Worm (Caenorhabditis elegans) whole organism, mixed stage, embryonic: ENCODE results near the gene Y69E1A.4.

Experiments used
- M03D4.4 ChIP-seq: sonication (generic microtip); optimal IDR thresholded peaks from 2 replicates; lab custom pipeline; 2017; ENCODE audit warnings: mild to moderate bottlenecking, missing genetic modification characterization, missing compliant biosample characterization
- bed-3 ChIP-seq: fragments of 200-800 bp; sonication (Bioruptor generic); optimal IDR thresholded peaks from 3 replicates; lab custom pipeline; 2018; ENCODE audit warnings: mild to moderate bottlenecking, missing genetic modification characterization, moderate library complexity, missing compliant biosample characterization
- blmp-1 ChIP-seq: fragments of 150-350 bp; optimal IDR thresholded peaks from 2 replicates; lab custom pipeline; 2014; ENCODE audit warnings: missing biosample characterization, missing genetic modification characterization
- ceh-39 ChIP-seq: fragments of 150-350 bp; optimal IDR thresholded peaks from 2 replicates; lab custom pipeline; 2014; ENCODE audit warnings: missing biosample characterization, missing genetic modification characterization
- ceh-43 ChIP-seq: fragments of 200-800 bp; sonication (Bioruptor generic); optimal IDR thresholded peaks from 2 replicates; lab custom pipeline; 2018; ENCODE audit warnings: mild to moderate bottlenecking, missing genetic modification characterization, moderate library complexity, missing compliant biosample characterization
- ceh-83 ChIP-seq: fragments of 200-800 bp; sonication (Bioruptor generic); optimal IDR thresholded peaks from 2 replicates; lab custom pipeline; 2018; ENCODE audit warnings: mild to moderate bottlenecking, missing genetic modification characterization, missing compliant biosample characterization
- ces-1 ChIP-seq: fragments of 150-350 bp; optimal IDR thresholded peaks from 2 replicates; lab custom pipeline; 2014; ENCODE audit warnings: missing biosample characterization, missing genetic modification reagents, missing genetic modification characterization
- cnd-1 ChIP-seq: fragments of 200-800 bp; sonication (Bioruptor generic); optimal IDR thresholded peaks from 2 replicates; lab custom pipeline; 2018; ENCODE audit warnings: mild to moderate bottlenecking, missing genetic modification characterization, missing compliant biosample characterization
- drap-1 ChIP-seq: fragments of 200-800 bp; sonication (Bioruptor generic); optimal IDR thresholded peaks from 3 replicates; lab custom pipeline; 2018; ENCODE audit warnings: mild to moderate bottlenecking, missing genetic modification characterization, missing compliant biosample characterization
- elt-1 ChIP-seq: sonication (generic microtip); optimal IDR thresholded peaks from 2 replicates; lab custom pipeline; 2017; ENCODE audit warnings: missing genetic modification characterization, mild to moderate bottlenecking, missing compliant biosample characterization, antibody characterized with exemption, moderate library complexity, borderline replicate concordance; ENCODE audit not compliant: insufficient read depth
- elt-3 ChIP-seq: fragments of 150-350 bp; optimal IDR thresholded peaks from 2 replicates; lab custom pipeline; 2014; ENCODE audit warnings: missing biosample characterization, missing genetic modification characterization
- flh-1 ChIP-seq: fragments of 200-800 bp; sonication (Bioruptor generic); optimal IDR thresholded peaks from 2 replicates; lab custom pipeline; 2018; ENCODE audit warnings: mild to moderate bottlenecking, missing genetic modification characterization, moderate library complexity, missing compliant biosample characterization
- ham-2 ChIP-seq: fragments of 200-800 bp; sonication (Bioruptor generic); optimal IDR thresholded peaks from 2 replicates; lab custom pipeline; 2018; ENCODE audit warnings: mild to moderate bottlenecking, missing genetic modification characterization, missing compliant biosample characterization
- hlh-1 ChIP-seq: fragments of 150-350 bp; optimal IDR thresholded peaks from 2 replicates; lab custom pipeline; 2014; ENCODE audit warnings: missing biosample characterization, missing genetic modification reagents, missing genetic modification characterization
- lin-13 ChIP-seq: fragments of 150-350 bp; optimal IDR thresholded peaks from 2 replicates; lab custom pipeline; 2014; ENCODE audit warnings: missing biosample characterization, missing genetic modification characterization
- lin-32 ChIP-seq: fragments of 200-800 bp; sonication (Bioruptor generic); optimal IDR thresholded peaks from 2 replicates; lab custom pipeline; 2018; ENCODE audit warnings: mild to moderate bottlenecking, missing genetic modification characterization, missing compliant biosample characterization
- lsy-2 ChIP-seq: fragments of 150-350 bp; optimal IDR thresholded peaks from 2 replicates; lab custom pipeline; 2014; ENCODE audit warnings: missing biosample characterization, missing genetic modification characterization
- mab-5 ChIP-seq: fragments of 150-350 bp; optimal IDR thresholded peaks from 2 replicates; lab custom pipeline; 2014; ENCODE audit warnings: missing biosample characterization, missing genetic modification characterization
- mep-1 ChIP-seq: fragments of 150-350 bp; optimal IDR thresholded peaks from 2 replicates; lab custom pipeline; 2017; ENCODE audit warnings: missing biosample characterization, missing genetic modification reagents, missing genetic modification characterization, inconsistent platforms
- mls-2 ChIP-seq: sonication (generic microtip); optimal IDR thresholded peaks from 2 replicates; lab custom pipeline; 2016; ENCODE audit warnings: mild to moderate bottlenecking, missing genetic modification characterization, moderate library complexity, missing compliant biosample characterization
- nhr-12 ChIP-seq: fragments of 150-350 bp; optimal IDR thresholded peaks from 2 replicates; lab custom pipeline; 2014; ENCODE audit warnings: missing biosample characterization, missing genetic modification characterization
- nhr-2 ChIP-seq: fragments of 150-350 bp; optimal IDR thresholded peaks from 2 replicates; lab custom pipeline; 2014; ENCODE audit warnings: missing biosample characterization, missing genetic modification characterization
- nhr-237 ChIP-seq: fragments of 150-350 bp; optimal IDR thresholded peaks from 2 replicates; lab custom pipeline; 2014; ENCODE audit warnings: missing biosample characterization, missing genetic modification characterization
- nhr-28 ChIP-seq: fragments of 150-350 bp; optimal IDR thresholded peaks from 2 replicates; lab custom pipeline; 2014; ENCODE audit warnings: missing biosample characterization, missing genetic modification characterization
- nhr-76 ChIP-seq: sonication (generic microtip); optimal IDR thresholded peaks from 2 replicates; lab custom pipeline; 2017; ENCODE audit warnings: missing biosample characterization, missing genetic modification characterization
- pha-4 ChIP-seq: fragments of 150-350 bp; optimal IDR thresholded peaks from 2 replicates; lab custom pipeline; 2018; ENCODE audit warnings: missing biosample characterization, missing genetic modification reagents, missing genetic modification characterization
- sem-2 ChIP-seq: fragments of 200-800 bp; sonication (Bioruptor generic); optimal IDR thresholded peaks from 2 replicates; lab custom pipeline; 2018; ENCODE audit warnings: mild to moderate bottlenecking, missing genetic modification characterization, missing compliant biosample characterization
- snpc-4 ChIP-seq: fragments of 150-350 bp; optimal IDR thresholded peaks from 2 replicates; lab custom pipeline; 2014; ENCODE audit warnings: missing biosample characterization, missing genetic modification characterization
- sptf-1 ChIP-seq: sonication (generic microtip); optimal IDR thresholded peaks from 2 replicates; lab custom pipeline; 2017; ENCODE audit warnings: mild to moderate bottlenecking, missing genetic modification characterization, moderate library complexity, missing compliant biosample characterization
- tbx-8 ChIP-seq: fragments of 200-800 bp; sonication (Bioruptor generic); optimal IDR thresholded peaks from 2 replicates; lab custom pipeline; 2018; ENCODE audit warnings: mild to moderate bottlenecking, missing genetic modification characterization, moderate library complexity, missing compliant biosample characterization
- unc-120 ChIP-seq: sonication (generic microtip); optimal IDR thresholded peaks from 2 replicates; lab custom pipeline; 2017; ENCODE audit warnings: missing genetic modification characterization, missing compliant biosample characterization; ENCODE audit not compliant: poor library complexity, severe bottlenecking
- unc-39 ChIP-seq: fragments of 150-350 bp; optimal IDR thresholded peaks from 2 replicates; lab custom pipeline; 2014; ENCODE audit warnings: missing biosample characterization, missing genetic modification characterization
- unc-62 ChIP-seq: fragments of 150-350 bp; optimal IDR thresholded peaks from 2 replicates; lab custom pipeline; 2014; ENCODE audit warnings: missing biosample characterization, missing genetic modification reagents, missing genetic modification characterization
- zip-8 ChIP-seq: fragments of 150-350 bp; optimal IDR thresholded peaks from 2 replicates; lab custom pipeline; 2014; ENCODE audit warnings: missing biosample characterization, missing genetic modification characterization
- ztf-11 ChIP-seq: fragments of 150-350 bp; optimal IDR thresholded peaks from 2 replicates; lab custom pipeline; 2014; ENCODE audit warnings: missing biosample characterization, missing genetic modification characterization

Gene Y69E1A.4

DNA sequence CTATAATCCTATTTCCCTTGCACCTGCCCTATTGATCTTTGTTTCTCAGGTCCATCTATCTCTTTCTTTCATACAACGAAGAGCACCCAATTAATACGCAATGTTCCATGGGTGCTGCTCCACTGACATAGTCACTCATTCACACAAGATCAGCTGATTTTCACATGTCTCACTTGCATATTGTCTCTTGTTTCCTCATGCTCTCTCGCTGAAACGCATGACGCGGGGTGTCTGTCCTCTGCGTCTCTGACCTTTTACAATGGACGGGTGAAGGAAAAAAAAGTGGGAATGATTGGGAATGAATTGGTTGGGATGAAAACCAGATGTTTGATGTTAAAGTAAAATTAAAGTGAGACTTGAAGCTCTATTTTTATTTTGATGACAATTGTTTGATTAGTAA is 19.7 kb upstream of the Y69E1A.4 start:
- TF ChIP-seq hlh-1 (peak; percentile 75), ces-1 (GFP tag; lab: Kevin White, UChicago) (peak; percentile 47), sem-2 (no peak), nhr-2 (peak; percentile 40), drap-1 (GFP tag; lab: Kevin White, UChicago) (no peak), sptf-1 (tag; lab: Kevin White, UChicago) (peak; percentile 6), unc-120 (tag; lab: Kevin White, UChicago) (peak; percentile 73), mls-2 (peak; percentile 12), lin-13 (tag; lab: Kevin White, UChicago) (no peak), lsy-2 (peak; percentile 40), unc-62 (GFP tag; lab: Kevin White, UChicago) (peak; percentile 95), cnd-1 (tag; lab: Kevin White, UChicago) (peak; percentile 27)

DNA sequence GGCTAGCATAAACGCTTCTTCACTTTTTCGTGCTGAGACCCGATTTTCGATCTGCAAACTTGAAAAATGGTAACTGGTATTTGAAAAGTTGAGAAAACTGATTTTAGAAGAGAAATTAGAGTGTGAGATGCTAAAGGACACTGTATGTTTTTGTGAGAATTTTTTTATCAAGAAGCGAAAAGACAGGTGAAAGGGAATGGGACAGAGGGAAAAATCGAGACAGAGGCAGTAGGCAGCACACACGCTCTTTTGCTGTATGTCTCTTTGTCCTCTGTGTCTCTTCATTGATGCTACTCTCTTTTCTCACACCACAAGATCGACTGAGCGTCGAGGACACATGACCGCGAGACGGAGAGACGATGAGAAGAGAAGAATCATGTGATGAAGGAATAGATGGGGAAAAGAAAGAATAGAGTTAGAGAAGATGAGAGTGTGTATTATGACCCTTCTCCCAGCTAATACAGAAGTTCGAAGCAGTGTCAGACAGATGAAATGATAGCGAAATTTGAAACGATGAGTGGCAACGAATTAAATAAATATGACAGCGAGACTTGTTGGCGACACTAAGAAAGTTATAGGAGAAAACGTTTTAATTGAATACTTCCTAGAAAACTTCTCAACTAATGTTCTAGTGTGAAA is 19.1 kb upstream of the Y69E1A.4 start, which contains the start of gene lgg-2:
Gene lgg-2 (minus strand): TSS at position 51 of the 639 bp plus-strand sequence.
- TF ChIP-seq pha-4 (tag; lab: Kevin White, UChicago) (peak; percentile 45), tbx-8 (GFP tag; lab: Kevin White, UChicago) (no peak), mep-1 (tag; lab: Kevin White, UChicago) (peak; percentile 68), ham-2 (peak; percentile 76), nhr-237 (tag; lab: Kevin White, UChicago) (peak; percentile 55), flh-1 (GFP tag; lab: Kevin White, UChicago) (no peak), zip-8 (tag; lab: Kevin White, UChicago) (no peak), sptf-1 (tag; lab: Kevin White, UChicago) (no peak), nhr-28 (tag; lab: Kevin White, UChicago) (no peak), hlh-1 (peak; percentile 85), sem-2 (no peak), ceh-39 (tag; lab: Kevin White, UChicago) (peak; percentile 82), ztf-11 (tag; lab: Kevin White, UChicago) (peak; percentile 49), lin-13 (tag; lab: Kevin White, UChicago) (no peak), ceh-43 (GFP tag; lab: Kevin White, UChicago) (no peak), elt-1 (tag; lab: Kevin White, UChicago) (peak; percentile 21), blmp-1 (peak; percentile 45), M03D4.4 (no peak), lin-32 (GFP tag; lab: Kevin White, UChicago) (peak; percentile 27), mab-5 (tag; lab: Kevin White, UChicago) (no peak), drap-1 (GFP tag; lab: Kevin White, UChicago) (peak; percentile 20), nhr-2 (no peak), elt-3 (no peak), snpc-4 (tag; lab: Kevin White, UChicago) (no peak), nhr-12 (tag; lab: Kevin White, UChicago) (peak; percentile 53), nhr-76 (no peak), ceh-83 (GFP tag; lab: Kevin White, UChicago) (no peak), bed-3 (GFP tag; lab: Kevin White, UChicago) (no peak), unc-62 (GFP tag; lab: Kevin White, UChicago) (peak; percentile 86), mls-2 (peak; percentile 35), cnd-1 (tag; lab: Kevin White, UChicago) (peak; percentile 50), unc-39 (tag; lab: Kevin White, UChicago) (no peak), ces-1 (GFP tag; lab: Kevin White, UChicago) (peak; percentile 70), lsy-2 (peak; percentile 46), unc-120 (tag; lab: Kevin White, UChicago) (peak; percentile 74)
- TF ChIP-seq, all 35 proteins: peak for 18

DNA sequence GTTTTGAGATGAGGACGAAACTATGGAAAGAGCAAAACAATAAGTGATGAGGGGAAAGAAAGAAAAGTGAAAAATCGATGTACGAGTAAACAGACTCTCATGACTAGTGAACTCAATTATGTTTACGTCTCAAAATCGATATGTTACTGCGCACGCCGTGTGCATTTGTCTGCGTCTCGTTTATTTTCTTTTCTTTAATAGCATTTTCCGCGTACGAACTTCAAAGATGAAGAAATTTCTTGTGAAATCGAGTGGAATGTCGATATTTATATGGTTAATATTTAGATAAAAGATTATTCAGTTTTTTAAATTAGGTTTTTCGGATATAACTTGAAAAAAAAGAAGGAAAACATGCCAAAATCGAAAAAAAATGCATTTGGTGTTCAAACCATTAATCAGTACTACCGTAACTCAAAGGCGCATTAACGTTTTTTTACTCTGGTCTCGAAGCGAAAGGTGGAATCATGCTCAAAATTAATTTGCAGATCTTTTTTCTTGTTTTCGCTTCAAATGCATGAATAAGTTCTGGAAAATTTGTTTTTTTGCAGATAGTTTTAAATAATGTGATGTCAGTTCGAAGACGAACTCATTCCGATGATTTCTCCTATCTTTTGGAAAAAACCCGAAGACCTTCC is 18.0 kb upstream of the Y69E1A.4 start, which contains the start of gene fic-1:
Gene fic-1 (plus strand): TSS at position 549 of the 635 bp plus-strand sequence.
- TF ChIP-seq drap-1 (GFP tag; lab: Kevin White, UChicago): no peak
- TF ChIP-seq ces-1 (GFP tag; lab: Kevin White, UChicago): peak; percentile 100
- TF ChIP-seq nhr-2: no peak
- peak; percentile 56 for TF ChIP-seq nhr-237 (tag; lab: Kevin White, UChicago)
- peak; percentile 5 for TF ChIP-seq ceh-39 (tag; lab: Kevin White, UChicago)
- peak; percentile 54 for TF ChIP-seq mep-1 (tag; lab: Kevin White, UChicago)
- no peak for TF ChIP-seq unc-120 (tag; lab: Kevin White, UChicago)
- TF ChIP-seq lsy-2: peak; percentile 0
